Worm (Caenorhabditis elegans) whole organism, L4 larva: ENCODE measurements around the gene set-15.
A peak's percentile ranks its signal among the peaks of the same experiment; 100 is the strongest.

Experiments
- D1046.2 ChIP-seq: fragments of 200-800 bp; sonication (Bioruptor generic); IDR thresholded peaks from 2 replicates; pipeline ENCODE4 v1.3.6; 2022; ENCODE audit warnings: missing genetic modification characterization, missing compliant biosample characterization
- F10B5.3 ChIP-seq: sonication (generic microtip); optimal IDR thresholded peaks from 2 replicates; lab custom pipeline; 2016; ENCODE audit warnings: mild to moderate bottlenecking, missing genetic modification characterization, missing compliant biosample characterization
- F37D6.2 ChIP-seq: sonication (generic microtip); optimal IDR thresholded peaks from 2 replicates; lab custom pipeline; 2016; ENCODE audit warnings: mild to moderate bottlenecking, missing genetic modification characterization, missing compliant biosample characterization
- F44E2.7 ChIP-seq: fragments of 200-800 bp; sonication (Bioruptor generic); IDR thresholded peaks from 2 replicates; pipeline ENCODE4 v2.1.2; 2022; ENCODE audit warnings: missing genetic modification characterization, missing compliant biosample characterization
- T26A8.4 ChIP-seq: fragments of 200-800 bp; sonication (Bioruptor generic); IDR thresholded peaks from 2 replicates; pipeline ENCODE4 v1.3.6; 2022; ENCODE audit warnings: missing genetic modification characterization, missing compliant biosample characterization
- Y5F2A.4 ChIP-seq: fragments of 200-800 bp; sonication (Bioruptor generic); optimal IDR thresholded peaks from 2 replicates; lab custom pipeline; 2018; ENCODE audit warnings: mild to moderate bottlenecking, missing genetic modification characterization, missing compliant biosample characterization
- aly-2 ChIP-seq: sonication (generic microtip); optimal IDR thresholded peaks from 2 replicates; lab custom pipeline; 2018; ENCODE audit warnings: missing biosample characterization, missing genetic modification characterization
- ama-1 ChIP-seq: fragments of 150-350 bp; optimal IDR thresholded peaks from 2 replicates; lab custom pipeline; 2014; ENCODE audit warnings: inconsistent platforms, mixed read lengths
- attf-4 ChIP-seq: sonication (generic microtip); optimal IDR thresholded peaks from 3 replicates; lab custom pipeline; 2017; ENCODE audit warnings: missing biosample characterization, missing genetic modification characterization
- ceh-20 ChIP-seq: fragments of 200-800 bp; sonication (Bioruptor generic); IDR thresholded peaks from 2 replicates; pipeline ENCODE4 v1.3.6; 2022; ENCODE audit warnings: missing genetic modification reagents, missing genetic modification characterization, missing compliant biosample characterization
- ceh-28 ChIP-seq: fragments of 150-350 bp; optimal IDR thresholded peaks from 2 replicates; lab custom pipeline; 2014; ENCODE audit warnings: missing biosample characterization, missing genetic modification reagents, missing genetic modification characterization
- ceh-44 ChIP-seq: fragments of 200-800 bp; sonication (Bioruptor generic); IDR thresholded peaks from 2 replicates; pipeline ENCODE4 v1.3.6; 2022; ENCODE audit warnings: missing genetic modification reagents, missing genetic modification characterization, missing compliant biosample characterization
- daf-16 ChIP-seq, 3 experiments: sonication (generic microtip); optimal IDR thresholded peaks; 2 replicates each; lab custom pipeline; 2016 to 2017; ENCODE audit warnings: missing genetic modification characterization in 3 of 3, missing genetic modification reagents in 3 of 3, mild to moderate bottlenecking in 2 of 3, missing compliant biosample characterization in 2 of 3, missing biosample characterization in 1 of 3, moderate library complexity in 1 of 3
- egl-27 ChIP-seq: sonication (generic microtip); optimal IDR thresholded peaks from 3 replicates; lab custom pipeline; 2017; ENCODE audit warnings: missing biosample characterization, missing genetic modification reagents, missing genetic modification characterization
- egl-43 ChIP-seq: fragments of 200-800 bp; sonication (Bioruptor generic); IDR thresholded peaks from 2 replicates; pipeline ENCODE4 v1.3.6; 2022; ENCODE audit warnings: missing genetic modification reagents, missing genetic modification characterization, missing compliant biosample characterization
- fkh-10 ChIP-seq: fragments of 150-350 bp; optimal IDR thresholded peaks from 2 replicates; lab custom pipeline; 2014; ENCODE audit warnings: missing biosample characterization, missing genetic modification reagents, missing genetic modification characterization
- hlh-11 ChIP-seq: fragments of 200-800 bp; sonication (Bioruptor generic); optimal IDR thresholded peaks from 2 replicates; lab custom pipeline; 2018; ENCODE audit warnings: mild to moderate bottlenecking, missing genetic modification characterization, missing compliant biosample characterization
- hmg-1.1 ChIP-seq: fragments of 200-800 bp; sonication (Bioruptor generic); IDR thresholded peaks from 2 replicates; pipeline ENCODE4 v1.3.6; 2022; ENCODE audit warnings: missing genetic modification reagents, missing genetic modification characterization, missing compliant biosample characterization
- jun-1 ChIP-seq: fragments of 150-350 bp; optimal IDR thresholded peaks from 2 replicates; lab custom pipeline; 2014; ENCODE audit warnings: missing biosample characterization, missing genetic modification reagents, missing genetic modification characterization
- lin-15B ChIP-seq: fragments of 150-350 bp; sonication (generic microtip); optimal IDR thresholded peaks from 3 replicates; lab custom pipeline; 2014; ENCODE audit warnings: missing biosample characterization, missing genetic modification characterization
- lin-38 ChIP-seq: fragments of 200-800 bp; sonication (Bioruptor generic); IDR thresholded peaks from 2 replicates; pipeline ENCODE4 v1.3.6; 2022; ENCODE audit warnings: missing genetic modification reagents, missing genetic modification characterization, missing compliant biosample characterization
- lin-39 ChIP-seq: fragments of 150-350 bp; optimal IDR thresholded peaks from 2 replicates; lab custom pipeline; 2014; ENCODE audit warnings: missing biosample characterization, missing genetic modification reagents, missing genetic modification characterization
- madf-5 ChIP-seq, 2 experiments: fragments of 200-800 bp; sonication (Bioruptor generic); IDR thresholded peaks; 2 replicates each; pipeline ENCODE4 v1.3.6; 2022; ENCODE audit warnings: missing compliant biosample characterization in 2 of 2, missing genetic modification characterization in 2 of 2
- madf-9 ChIP-seq: fragments of 200-800 bp; sonication (Bioruptor generic); conservative IDR thresholded peaks from 2 replicates; pipeline ENCODE4 v1.3.6; 2022; ENCODE audit warnings: missing genetic modification reagents, missing genetic modification characterization, missing compliant biosample characterization
- mdl-1 ChIP-seq, 2 experiments: fragments of 150-350 bp in 1 of 2; sonication (generic microtip) in 1 of 2; optimal IDR thresholded peaks; 2 replicates each; lab custom pipeline; 2014 to 2017; ENCODE audit warnings: missing biosample characterization in 2 of 2, missing genetic modification characterization in 2 of 2
- mep-1 ChIP-seq: fragments of 150-350 bp; sonication (generic microtip); optimal IDR thresholded peaks from 3 replicates; lab custom pipeline; 2014; ENCODE audit warnings: missing biosample characterization, missing genetic modification characterization
- mes-2 ChIP-seq: sonication (generic microtip); optimal IDR thresholded peaks from 2 replicates; lab custom pipeline; 2016; ENCODE audit warnings: missing genotype, mild to moderate bottlenecking, missing genetic modification characterization, missing compliant biosample characterization; ENCODE audit not compliant: poor library complexity, severe bottlenecking
- nhr-111 ChIP-seq: fragments of 200-800 bp; sonication (Bioruptor generic); optimal IDR thresholded peaks from 2 replicates; lab custom pipeline; 2018; ENCODE audit warnings: mild to moderate bottlenecking, missing genetic modification characterization, missing compliant biosample characterization
- nhr-237 ChIP-seq: sonication (generic microtip); optimal IDR thresholded peaks from 2 replicates; lab custom pipeline; 2017; ENCODE audit warnings: missing biosample characterization, missing genetic modification characterization
- nhr-28 ChIP-seq: fragments of 150-350 bp; optimal IDR thresholded peaks from 2 replicates; lab custom pipeline; 2014; ENCODE audit warnings: missing biosample characterization, missing genetic modification characterization
- nhr-41 ChIP-seq: fragments of 200-800 bp; sonication (Bioruptor generic); IDR thresholded peaks from 2 replicates; pipeline ENCODE4 v1.3.6; 2022; ENCODE audit warnings: missing genetic modification reagents, missing genetic modification characterization, missing compliant biosample characterization
- nhr-48 ChIP-seq: sonication (generic microtip); optimal IDR thresholded peaks from 2 replicates; lab custom pipeline; 2016; ENCODE audit warnings: mild to moderate bottlenecking, missing genetic modification characterization, missing compliant biosample characterization
- nhr-77 ChIP-seq: fragments of 150-350 bp; optimal IDR thresholded peaks from 2 replicates; lab custom pipeline; 2014; ENCODE audit warnings: missing biosample characterization, missing genetic modification characterization
- pha-4 ChIP-seq, 2 experiments: fragments of 150-350 bp in 1 of 2; fragments of 200-800 bp in 1 of 2; sonication (Bioruptor generic) in 1 of 2; IDR thresholded peaks in 1 of 2; optimal IDR thresholded peaks in 1 of 2; 2 replicates each; pipeline versions ENCODE4 v1.3.6 to Lab custom; 2014 to 2022; ENCODE audit warnings: missing genetic modification characterization in 2 of 2, missing genetic modification reagents in 2 of 2, missing biosample characterization in 1 of 2, missing compliant biosample characterization in 1 of 2
- saeg-2 ChIP-seq: fragments of 200-800 bp; sonication (Bioruptor generic); IDR thresholded peaks from 2 replicates; pipeline ENCODE4 v1.3.6; 2022; ENCODE audit warnings: missing genetic modification reagents, missing genetic modification characterization, missing compliant biosample characterization
- skn-1 ChIP-seq: fragments of 150-350 bp; optimal IDR thresholded peaks from 2 replicates; lab custom pipeline; 2014; ENCODE audit warnings: missing biosample characterization, missing genetic modification characterization
- snpc-1.2 ChIP-seq: fragments of 200-800 bp; sonication (Bioruptor generic); IDR thresholded peaks from 2 replicates; pipeline ENCODE4 v1.3.6; 2022; ENCODE audit warnings: missing genetic modification reagents, missing genetic modification characterization, missing compliant biosample characterization
- tra-1 ChIP-seq: fragments of 200-800 bp; sonication (Bioruptor generic); IDR thresholded peaks from 2 replicates; pipeline ENCODE4 v1.3.6; 2022; ENCODE audit warnings: missing genetic modification reagents, missing genetic modification characterization, missing compliant biosample characterization
- unc-62 ChIP-seq, 3 experiments: fragments of 150-350 bp in 1 of 3; sonication (generic microtip); optimal IDR thresholded peaks in 2 of 3; peaks in 1 of 3; 1 replicate in 1 of 3; 2 replicates in 2 of 3; lab custom pipeline; 2014 to 2017; ENCODE audit warnings: missing biosample characterization in 3 of 3, missing genetic modification characterization in 3 of 3, missing genetic modification reagents in 3 of 3, missing genotype in 1 of 3
- zag-1 ChIP-seq: fragments of 150-350 bp; optimal IDR thresholded peaks from 2 replicates; lab custom pipeline; 2014; ENCODE audit warnings: missing biosample characterization, missing genetic modification characterization
- ztf-7 ChIP-seq: fragments of 150-350 bp; optimal IDR thresholded peaks from 2 replicates; lab custom pipeline; 2014; ENCODE audit warnings: missing biosample characterization, missing genetic modification characterization

set-15 gene

ce11 chrIV:4744167-4744566 is 35.9 kb downstream of the set-15 start, which contains the start of gene hoe-1:
TSS of gene hoe-1 (minus strand) at chrIV:4744267.
- TF ChIP-seq hlh-11, result no peak
- no peak for TF ChIP-seq nhr-237 (tag; lab: Kevin White, UChicago)
- TF ChIP-seq lin-39, result no peak
- no peak for TF ChIP-seq fkh-10
- TF ChIP-seq lin-38 (GFP tag; lab: Robert Waterston, UW), result peak; percentile 43; the same call in 1 of the 2 replicates
- no peak for TF ChIP-seq snpc-1.2 (GFP tag; lab: Robert Waterston, UW)
- TF ChIP-seq hmg-1.1, result no peak
- no peak for TF ChIP-seq saeg-2 (GFP tag; lab: Robert Waterston, UW)
- no peak for TF ChIP-seq pha-4 (GFP tag; IDR thresholded peaks at IDR 0.05; lab: Robert Waterston, UW)
- no peak for TF ChIP-seq pha-4 (tag; optimal IDR thresholded peaks at IDR 0.05; lab: Kevin White, UChicago)
- no peak for TF ChIP-seq madf-5 (GFP tag; IDR thresholded peaks at IDR 0.05; lab: Robert Waterston, UW)
- no peak for TF ChIP-seq zag-1 (tag; lab: Kevin White, UChicago)
- no peak for TF ChIP-seq nhr-111 (GFP tag; lab: Kevin White, UChicago)
- TF ChIP-seq nhr-48, result no peak
- 0 out of 2 replicates have a peak, but pooled peaks have one; percentile 24 for TF ChIP-seq egl-43
- no peak for TF ChIP-seq mes-2 (tag; lab: Kevin White, UChicago)
- no peak for TF ChIP-seq Y5F2A.4 (GFP tag; lab: Kevin White, UChicago)
- TF ChIP-seq daf-16 (GFP tag; optimal IDR thresholded peaks at IDR 0.05; lab: Kevin White, UChicago), result no peak
- no peak for TF ChIP-seq daf-16 (tag; optimal IDR thresholded peaks at IDR 0.05; lab: Kevin White, UChicago)
- TF ChIP-seq, all 104 proteins: peak for 2

ce11 chrIV:4742480-4742879 is 37.5 kb downstream of the set-15 start:
- TF ChIP-seq mes-2 (tag; lab: Kevin White, UChicago), result no peak
- no peak for TF ChIP-seq skn-1 (tag; lab: Kevin White, UChicago)
- no peak for TF ChIP-seq D1046.2 (GFP tag; lab: Robert Waterston, UW)
- no peak for TF ChIP-seq aly-2
- no peak for TF ChIP-seq jun-1 (tag; lab: Kevin White, UChicago)
- no peak for TF ChIP-seq ceh-28 (tag; lab: Kevin White, UChicago)
- no peak for TF ChIP-seq unc-62 (GFP tag; optimal IDR thresholded peaks at IDR 0.05 in 1 of 2; lab: Kevin White, UChicago)
- no peak for TF ChIP-seq unc-62 (tag; optimal IDR thresholded peaks at IDR 0.05; lab: Kevin White, UChicago)
- no peak for TF ChIP-seq mep-1 (tag; lab: Kevin White, UChicago)
- TF ChIP-seq ceh-44 (GFP tag; lab: Robert Waterston, UW), result no peak
- no peak for TF ChIP-seq lin-15B (tag; lab: Kevin White, UChicago)
- TF ChIP-seq F37D6.2 (tag; lab: Kevin White, UChicago), result no peak
- no peak for TF ChIP-seq pha-4 (GFP tag; IDR thresholded peaks at IDR 0.05; lab: Robert Waterston, UW)
- TF ChIP-seq pha-4 (tag; optimal IDR thresholded peaks at IDR 0.05; lab: Kevin White, UChicago), result no peak

ce11 chrIV:4737258-4737657 is 42.8 kb downstream of the set-15 start, which contains the start of gene fbxb-78:
TSS of gene fbxb-78 (plus strand) at chrIV:4737558.
- TF ChIP-seq tra-1, result no peak
- TF ChIP-seq egl-27 (tag; lab: Kevin White, UChicago), result no peak
- TF ChIP-seq jun-1 (tag; lab: Kevin White, UChicago), result no peak
- TF ChIP-seq madf-9 (GFP tag; lab: Robert Waterston, UW), result no peak
- no peak for TF ChIP-seq ceh-28 (tag; lab: Kevin White, UChicago)
- TF ChIP-seq ama-1 (lab: Kevin White, UChicago), result no peak
- TF ChIP-seq mdl-1 (tag; optimal IDR thresholded peaks at IDR 0.05; lab: Kevin White, UChicago), result no peak
- TF ChIP-seq unc-62 (GFP tag; optimal IDR thresholded peaks at IDR 0.05 in 1 of 2; lab: Kevin White, UChicago), result no peak
- TF ChIP-seq unc-62 (tag; optimal IDR thresholded peaks at IDR 0.05; lab: Kevin White, UChicago), result no peak
- TF ChIP-seq F10B5.3, result no peak
- no peak for TF ChIP-seq nhr-41 (GFP tag; lab: Robert Waterston, UW)
- TF ChIP-seq nhr-77 (tag; lab: Kevin White, UChicago), result no peak
- no peak for TF ChIP-seq ceh-20 (GFP tag; lab: Robert Waterston, UW)
- TF ChIP-seq hmg-1.1, result no peak
- no peak for TF ChIP-seq attf-4 (tag; lab: Kevin White, UChicago)
- no peak for TF ChIP-seq F44E2.7
- TF ChIP-seq ztf-7 (tag; lab: Kevin White, UChicago), result no peak
- TF ChIP-seq nhr-28 (tag; lab: Kevin White, UChicago), result no peak
- no peak for TF ChIP-seq T26A8.4 (GFP tag; lab: Robert Waterston, UW)
